Worm (Caenorhabditis elegans) whole organism, L1 larva: Measurements from ENCODE around the gene F09C6.10.

Experiments used
- C04F5.9 ChIP-seq: sonication (generic microtip); optimal IDR thresholded peaks from 2 replicates; lab custom pipeline; 2016; ENCODE audit warnings: missing genetic modification characterization, missing compliant biosample characterization
- C16A3.4 ChIP-seq: fragments of 150-350 bp; optimal IDR thresholded peaks from 2 replicates; lab custom pipeline; 2014; ENCODE audit warnings: missing biosample characterization, missing genetic modification characterization
- ama-1 ChIP-seq: fragments of 150-350 bp; optimal IDR thresholded peaks from 2 replicates; lab custom pipeline; 2014
- blmp-1 ChIP-seq: fragments of 150-350 bp; optimal IDR thresholded peaks from 2 replicates; lab custom pipeline; 2014; ENCODE audit warnings: missing biosample characterization, missing genetic modification characterization
- ceh-63 ChIP-seq: fragments of 200-800 bp; sonication (Bioruptor generic); optimal IDR thresholded peaks from 2 replicates; lab custom pipeline; 2018; ENCODE audit warnings: mild to moderate bottlenecking, missing genetic modification characterization, missing compliant biosample characterization
- ces-1 ChIP-seq: fragments of 150-350 bp; optimal IDR thresholded peaks from 2 replicates; lab custom pipeline; 2014; ENCODE audit warnings: missing biosample characterization, missing genetic modification reagents, missing genetic modification characterization
- dsc-1 ChIP-seq: sonication (generic microtip); optimal IDR thresholded peaks from 2 replicates; lab custom pipeline; 2016; ENCODE audit warnings: mild to moderate bottlenecking, missing genetic modification characterization, missing compliant biosample characterization
- efl-1 ChIP-seq, 4 experiments: fragments of 150-350 bp; optimal IDR thresholded peaks in 3 of 4; peaks in 1 of 4; 1 replicate in 1 of 4; 2 replicates in 3 of 4; lab custom pipeline; 2014; ENCODE audit warnings: missing biosample characterization in 2 of 4, missing genetic modification characterization in 2 of 4, missing genetic modification reagents in 2 of 4
- efl-3 ChIP-seq: fragments of 200-800 bp; sonication (Bioruptor generic); optimal IDR thresholded peaks from 2 replicates; lab custom pipeline; 2018; ENCODE audit warnings: mild to moderate bottlenecking, missing genetic modification characterization, missing compliant biosample characterization
- egl-13 ChIP-seq: sonication (generic microtip); optimal IDR thresholded peaks from 2 replicates; lab custom pipeline; 2016; ENCODE audit warnings: missing genotype, missing genetic modification reagents, missing genetic modification characterization, missing compliant biosample characterization
- egl-27 ChIP-seq, 2 experiments: fragments of 150-350 bp in 1 of 2; sonication (generic microtip); optimal IDR thresholded peaks; 3 replicates each; lab custom pipeline; 2017 to 2018; ENCODE audit warnings: missing biosample characterization in 2 of 2, missing genetic modification characterization in 2 of 2, missing genetic modification reagents in 2 of 2
- elt-2 ChIP-seq: sonication (generic microtip); optimal IDR thresholded peaks from 2 replicates; lab custom pipeline; 2016; ENCODE audit warnings: missing genetic modification characterization, mild to moderate bottlenecking, inconsistent platforms, missing compliant biosample characterization, missing genetic modification reagents
- fkh-4 ChIP-seq: sonication (generic microtip); optimal IDR thresholded peaks from 2 replicates; lab custom pipeline; 2016; ENCODE audit warnings: missing compliant biosample characterization, missing genetic modification characterization, borderline replicate concordance
- fkh-8 ChIP-seq: sonication (generic microtip); optimal IDR thresholded peaks from 2 replicates; lab custom pipeline; 2016; ENCODE audit warnings: mild to moderate bottlenecking, missing genetic modification characterization, missing compliant biosample characterization
- grh-1 ChIP-seq: fragments of 200-800 bp; sonication (Bioruptor generic); IDR thresholded peaks from 2 replicates; pipeline ENCODE4 v1.3.6; 2022; ENCODE audit warnings: missing genetic modification reagents, missing genetic modification characterization, missing compliant biosample characterization
- hlh-17 ChIP-seq: fragments of 200-800 bp; sonication (Bioruptor generic); optimal IDR thresholded peaks from 2 replicates; lab custom pipeline; 2018; ENCODE audit warnings: missing genetic modification characterization, mild to moderate bottlenecking, missing compliant biosample characterization, moderate library complexity, borderline replicate concordance
- isw-1 ChIP-seq: fragments of 200-800 bp; sonication (Bioruptor generic); IDR thresholded peaks from 2 replicates; pipeline ENCODE4 v1.3.6; 2022; ENCODE audit warnings: missing genetic modification characterization, missing compliant biosample characterization
- jun-1 ChIP-seq: fragments of 150-350 bp; optimal IDR thresholded peaks from 2 replicates; lab custom pipeline; 2014; ENCODE audit warnings: missing biosample characterization, missing genetic modification reagents, missing genetic modification characterization
- lin-15B ChIP-seq: fragments of 150-350 bp; sonication (generic microtip); optimal IDR thresholded peaks from 3 replicates; lab custom pipeline; 2014; ENCODE audit warnings: missing biosample characterization, missing genetic modification characterization
- lin-35 ChIP-seq, 2 experiments: fragments of 150-350 bp; optimal IDR thresholded peaks; 2 replicates each; lab custom pipeline; 2014; ENCODE audit warnings: missing biosample characterization in 2 of 2, missing genetic modification characterization in 2 of 2, missing genetic modification reagents in 2 of 2
- lin-39 ChIP-seq: fragments of 150-350 bp; optimal IDR thresholded peaks from 2 replicates; lab custom pipeline; 2014; ENCODE audit warnings: missing biosample characterization, missing genetic modification reagents, missing genetic modification characterization
- lir-3 ChIP-seq: sonication (generic microtip); optimal IDR thresholded peaks from 2 replicates; lab custom pipeline; 2016; ENCODE audit warnings: mild to moderate bottlenecking, missing genetic modification characterization, moderate library complexity, missing compliant biosample characterization; ENCODE audit not compliant: poor library complexity
- lsy-2 ChIP-seq, 2 experiments: fragments of 150-350 bp; optimal IDR thresholded peaks; 2 replicates each; lab custom pipeline; 2014; ENCODE audit warnings: missing biosample characterization in 2 of 2, missing genetic modification characterization in 2 of 2
- mdl-1 ChIP-seq, 2 experiments: fragments of 150-350 bp; optimal IDR thresholded peaks; 2 replicates each; lab custom pipeline; 2014 to 2017; ENCODE audit warnings: missing biosample characterization in 2 of 2, missing genetic modification characterization in 2 of 2, inconsistent platforms in 1 of 2
- mef-2 ChIP-seq: fragments of 150-350 bp; optimal IDR thresholded peaks from 2 replicates; lab custom pipeline; 2014; ENCODE audit warnings: missing biosample characterization, missing genetic modification characterization
- mep-1 ChIP-seq: fragments of 150-350 bp; optimal IDR thresholded peaks from 2 replicates; lab custom pipeline; 2014; ENCODE audit warnings: missing biosample characterization, missing genetic modification characterization
- nhr-19 ChIP-seq: fragments of 200-800 bp; sonication (Bioruptor generic); conservative IDR thresholded peaks from 2 replicates; pipeline ENCODE4 v1.3.6; 2022; ENCODE audit warnings: missing genetic modification characterization, missing compliant biosample characterization
- nhr-20 ChIP-seq: sonication (generic microtip); optimal IDR thresholded peaks from 2 replicates; lab custom pipeline; 2016; ENCODE audit warnings: mild to moderate bottlenecking, missing genetic modification characterization, missing compliant biosample characterization
- nhr-28 ChIP-seq: fragments of 150-350 bp; optimal IDR thresholded peaks from 2 replicates; lab custom pipeline; 2014; ENCODE audit warnings: missing biosample characterization, missing genetic modification characterization
- nhr-47 ChIP-seq: sonication (generic microtip); optimal IDR thresholded peaks from 2 replicates; lab custom pipeline; 2016; ENCODE audit warnings: mild to moderate bottlenecking, missing genetic modification characterization, moderate library complexity, missing compliant biosample characterization
- nhr-71 ChIP-seq: sonication (generic microtip); optimal IDR thresholded peaks from 2 replicates; lab custom pipeline; 2016; ENCODE audit warnings: mild to moderate bottlenecking, missing genetic modification characterization, moderate library complexity, missing compliant biosample characterization
- nhr-76 ChIP-seq: sonication (generic microtip); optimal IDR thresholded peaks from 2 replicates; lab custom pipeline; 2017; ENCODE audit warnings: missing biosample characterization, missing genetic modification characterization
- nhr-77 ChIP-seq: fragments of 150-350 bp; optimal IDR thresholded peaks from 2 replicates; lab custom pipeline; 2014; ENCODE audit warnings: missing biosample characterization, missing genetic modification characterization
- nhr-85 ChIP-seq: sonication (generic microtip); peaks from one replicate; lab custom pipeline; 2016; ENCODE audit warnings: missing genetic modification characterization, inconsistent platforms, missing compliant biosample characterization
- nhr-90 ChIP-seq: sonication (generic microtip); optimal IDR thresholded peaks from 2 replicates; lab custom pipeline; 2016; ENCODE audit warnings: mild to moderate bottlenecking, missing genetic modification characterization, missing compliant biosample characterization; ENCODE audit not compliant: poor library complexity
- pag-3 ChIP-seq: sonication (generic microtip); optimal IDR thresholded peaks from 2 replicates; lab custom pipeline; 2017; ENCODE audit warnings: missing genetic modification characterization, mild to moderate bottlenecking, missing compliant biosample characterization, antibody characterized with exemption, borderline replicate concordance; ENCODE audit not compliant: insufficient read depth
- tlp-1 ChIP-seq: fragments of 150-350 bp; optimal IDR thresholded peaks from 2 replicates; lab custom pipeline; 2014; ENCODE audit warnings: missing biosample characterization, missing genetic modification characterization
- unc-30 ChIP-seq: sonication (generic microtip); optimal IDR thresholded peaks from 2 replicates; lab custom pipeline; 2017; ENCODE audit warnings: missing biosample characterization, missing genetic modification characterization
- xbp-1 ChIP-seq: sonication (generic microtip); optimal IDR thresholded peaks from 2 replicates; lab custom pipeline; 2016; ENCODE audit warnings: missing genetic modification characterization, missing compliant biosample characterization
- zag-1 ChIP-seq: fragments of 150-350 bp; optimal IDR thresholded peaks from 2 replicates; lab custom pipeline; 2014; ENCODE audit warnings: missing biosample characterization, missing genetic modification characterization
- ztf-4 ChIP-seq: fragments of 150-350 bp; optimal IDR thresholded peaks from 2 replicates; lab custom pipeline; 2014; ENCODE audit warnings: missing biosample characterization, missing genetic modification characterization

The F09C6.10 gene

DNA sequence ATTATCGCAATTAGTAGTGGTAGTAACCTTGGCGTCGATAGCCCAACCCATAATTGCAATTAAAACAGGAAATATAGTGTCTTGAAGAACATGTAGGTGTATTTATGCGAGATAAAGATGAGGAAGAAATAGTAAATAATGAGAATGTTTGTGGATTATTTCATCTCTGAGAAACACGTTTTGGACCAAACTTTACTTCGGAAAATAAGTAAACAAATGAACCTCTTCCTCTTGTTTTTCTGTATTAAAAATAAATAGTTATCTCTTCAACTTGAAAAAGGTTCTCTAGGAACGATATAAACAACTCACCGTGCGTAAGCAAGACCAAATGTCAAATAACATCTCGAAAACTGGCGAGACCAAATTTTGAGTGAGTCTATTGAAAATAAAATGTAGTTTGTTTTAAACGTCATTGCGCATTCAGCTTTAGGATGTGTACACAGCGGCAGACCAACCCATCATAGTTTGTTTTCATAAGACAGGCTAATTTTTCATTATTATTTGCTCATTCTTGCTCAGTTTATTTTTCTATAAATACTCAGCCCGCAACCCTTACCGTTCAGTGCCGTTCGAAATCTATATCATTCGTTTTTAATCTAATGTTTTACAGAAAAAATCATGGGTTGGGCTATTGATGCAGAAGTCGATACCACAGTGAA lies 33.6 kb downstream of the F09C6.10 start, which contains the start of the genes F09C6.11 and F09C6.12:
Gene F09C6.11, minus strand, starts transcription at position 51 of the 659 bp plus-strand sequence.
Gene F09C6.12, plus strand, starts transcription at position 609 of the 659 bp plus-strand sequence.
- TF ChIP-seq fkh-4 (tag; lab: Kevin White, UChicago) (no peak), mef-2 (tag; lab: Kevin White, UChicago) (no peak), ama-1 (no peak), nhr-77 (tag; lab: Kevin White, UChicago) (peak; percentile 8), tlp-1 (no peak), blmp-1 (tag; lab: Kevin White, UChicago) (no peak), nhr-20 (peak; percentile 47), lin-35 (GFP tag; optimal IDR thresholded peaks at IDR 0.05; lab: Kevin White, UChicago) (no peak), egl-27 (tag; optimal IDR thresholded peaks at IDR 0.05; lab: Kevin White, UChicago) (no peak), nhr-19 (no peak), mep-1 (tag; lab: Kevin White, UChicago) (no peak)

ce11 chrV:16880679-16881078 lies 35.3 kb downstream of the F09C6.10 start, which contains the start of gene F09C6.14:
TSS of gene F09C6.14 (plus strand) at chrV:16880979.
- TF ChIP-seq ces-1 (no peak), zag-1 (tag; lab: Kevin White, UChicago) (no peak), fkh-8 (no peak), elt-2 (no peak), C04F5.9 (tag; lab: Kevin White, UChicago) (no peak), nhr-90 (tag; lab: Kevin White, UChicago) (no peak), ceh-63 (no peak), jun-1 (tag; lab: Kevin White, UChicago) (no peak), egl-13 (tag; lab: Kevin White, UChicago) (no peak), lin-35 (GFP tag; optimal IDR thresholded peaks at IDR 0.05; lab: Kevin White, UChicago) (no peak), lir-3 (tag; lab: Kevin White, UChicago) (no peak), nhr-71 (tag; lab: Kevin White, UChicago) (no peak), efl-1 (optimal IDR thresholded peaks at IDR 0.05; lab: Kevin White, UChicago) (no peak), efl-1 (GFP tag; optimal IDR thresholded peaks at IDR 0.05 in 1 of 2; lab: Kevin White, UChicago) (no peak), nhr-76 (tag; lab: Kevin White, UChicago) (no peak), nhr-85 (tag; lab: Kevin White, UChicago) (no peak)

ce11 chrV:16880054-16880453 lies 35.9 kb downstream of the F09C6.10 start, which contains the start of gene F09C6.3:
TSS of gene F09C6.3 (minus strand) at chrV:16880154.
- TF ChIP-seq ztf-4 (tag; lab: Kevin White, UChicago) (no peak), efl-3 (GFP tag; lab: Kevin White, UChicago) (no peak), unc-30 (tag; lab: Kevin White, UChicago) (no peak), dsc-1 (no peak), lin-39 (tag; lab: Kevin White, UChicago) (no peak), ceh-63 (no peak), hlh-17 (GFP tag; lab: Kevin White, UChicago) (no peak), ces-1 (no peak), xbp-1 (tag; lab: Kevin White, UChicago) (no peak), nhr-47 (tag; lab: Kevin White, UChicago) (no peak), mdl-1 (tag; optimal IDR thresholded peaks at IDR 0.05; lab: Kevin White, UChicago) (no peak)

- TF ChIP-seq C16A3.4 (no peak), nhr-20 (no peak), lin-15B (tag; lab: Kevin White, UChicago) (no peak), grh-1 (no peak), lin-39 (tag; lab: Kevin White, UChicago) (no peak), nhr-28 (tag; lab: Kevin White, UChicago) (no peak), isw-1 (GFP tag; lab: Robert Waterston, UW) (no peak), unc-30 (tag; lab: Kevin White, UChicago) (no peak), nhr-47 (tag; lab: Kevin White, UChicago) (no peak), pag-3 (tag; lab: Kevin White, UChicago) (no peak), lsy-2 (tag; optimal IDR thresholded peaks at IDR 0.05; lab: Kevin White, UChicago) (no peak)
Observed at ce11 chrV:16879532-16879931, 36.4 kb downstream of the F09C6.10 start.
